Worm (Caenorhabditis elegans) whole organism, L1 larva: Measurements from ENCODE around the gene F41C3.1.

ENCODE experiments used
- Y116A8C.19 ChIP-seq: sonication (generic microtip); optimal IDR thresholded peaks from 2 replicates; lab custom pipeline; 2016; ENCODE audit warnings: missing compliant biosample characterization, missing genetic modification characterization, borderline replicate concordance
- egl-27 ChIP-seq, 2 experiments: fragments of 150-350 bp in 1 of 2; sonication (generic microtip); optimal IDR thresholded peaks; 3 replicates each; lab custom pipeline; 2017 to 2018; ENCODE audit warnings: missing biosample characterization in 2 of 2, missing genetic modification characterization in 2 of 2, missing genetic modification reagents in 2 of 2
- elt-2 ChIP-seq: sonication (generic microtip); optimal IDR thresholded peaks from 2 replicates; lab custom pipeline; 2016; ENCODE audit warnings: missing genetic modification characterization, mild to moderate bottlenecking, inconsistent platforms, missing compliant biosample characterization, missing genetic modification reagents
- fkh-10 ChIP-seq: sonication (generic microtip); optimal IDR thresholded peaks from 2 replicates; lab custom pipeline; 2017; ENCODE audit warnings: missing biosample characterization, missing genetic modification reagents, missing genetic modification characterization
- hlh-4 ChIP-seq: sonication (generic microtip); optimal IDR thresholded peaks from 2 replicates; lab custom pipeline; 2016; ENCODE audit warnings: mild to moderate bottlenecking, missing genetic modification characterization, missing compliant biosample characterization
- lsy-2 ChIP-seq, 2 experiments: fragments of 150-350 bp; optimal IDR thresholded peaks; 2 replicates each; lab custom pipeline; 2014; ENCODE audit warnings: missing biosample characterization in 2 of 2, missing genetic modification characterization in 2 of 2
- mdl-1 ChIP-seq, 2 experiments: fragments of 150-350 bp; optimal IDR thresholded peaks; 2 replicates each; lab custom pipeline; 2014 to 2017; ENCODE audit warnings: missing biosample characterization in 2 of 2, missing genetic modification characterization in 2 of 2, inconsistent platforms in 1 of 2
- nhr-12 ChIP-seq: sonication (generic microtip); optimal IDR thresholded peaks from 2 replicates; lab custom pipeline; 2017; ENCODE audit warnings: missing biosample characterization, missing genetic modification characterization
- nhr-237 ChIP-seq: fragments of 150-350 bp; optimal IDR thresholded peaks from 2 replicates; lab custom pipeline; 2014; ENCODE audit warnings: missing biosample characterization, missing genetic modification characterization

- TF ChIP-seq mdl-1 (tag; optimal IDR thresholded peaks at IDR 0.05; lab: Kevin White, UChicago) (no peak), nhr-12 (tag; lab: Kevin White, UChicago) (no peak), Y116A8C.19 (tag; lab: Kevin White, UChicago) (no peak), egl-27 (tag; optimal IDR thresholded peaks at IDR 0.05; lab: Kevin White, UChicago) (no peak), fkh-10 (GFP tag; lab: Kevin White, UChicago) (no peak), lsy-2 (tag; optimal IDR thresholded peaks at IDR 0.05; lab: Kevin White, UChicago) (no peak), elt-2 (no peak), nhr-237 (tag; lab: Kevin White, UChicago) (no peak), hlh-4 (tag; lab: Kevin White, UChicago) (no peak)
Measured at ce11 chrII:4753133-4753532, 1.0 kb downstream of the F41C3.1 start, which contains the start of gene C27D9.1.
